Worm (Caenorhabditis elegans) whole organism, early embryonic: ENCODE results near the gene npl-10.

Experiments used
- B0310.2 ChIP-seq: sonication (generic microtip); optimal IDR thresholded peaks from 2 replicates; lab custom pipeline; 2016; ENCODE audit warnings: mild to moderate bottlenecking, missing genetic modification characterization, missing compliant biosample characterization
- F13C5.2 ChIP-seq: sonication (generic microtip); optimal IDR thresholded peaks from 2 replicates; lab custom pipeline; 2017; ENCODE audit warnings: mild to moderate bottlenecking, missing genetic modification characterization, inconsistent platforms, missing compliant biosample characterization
- aly-1 ChIP-seq: sonication (generic microtip); optimal IDR thresholded peaks from 2 replicates; lab custom pipeline; 2016; ENCODE audit warnings: missing genetic modification characterization, missing compliant biosample characterization
- ama-1 ChIP-seq: fragments of 150-350 bp; optimal IDR thresholded peaks from 2 replicates; lab custom pipeline; 2014
- ceh-13 ChIP-seq: fragments of 200-800 bp; sonication (Bioruptor generic); optimal IDR thresholded peaks from 2 replicates; lab custom pipeline; 2018; ENCODE audit warnings: mild to moderate bottlenecking, missing genetic modification characterization, missing compliant biosample characterization
- ceh-36 ChIP-seq: sonication (generic microtip); optimal IDR thresholded peaks from 2 replicates; lab custom pipeline; 2016; ENCODE audit warnings: missing genetic modification characterization, inconsistent platforms, missing compliant biosample characterization
- flt-1 ChIP-seq: fragments of 200-800 bp; sonication (Bioruptor generic); IDR thresholded peaks from 2 replicates; pipeline ENCODE4 v1.3.6; 2022; ENCODE audit warnings: missing genetic modification characterization, missing compliant biosample characterization
- hnd-1 ChIP-seq: sonication (generic microtip); optimal IDR thresholded peaks from 2 replicates; lab custom pipeline; 2016; ENCODE audit warnings: missing genetic modification characterization, missing compliant biosample characterization
- scrt-1 ChIP-seq: fragments of 200-800 bp; sonication (Bioruptor generic); IDR thresholded peaks from 2 replicates; pipeline ENCODE4 v1.3.6; 2022; ENCODE audit warnings: missing genetic modification characterization, missing compliant biosample characterization
- sea-1 ChIP-seq: fragments of 200-800 bp; sonication (Bioruptor generic); conservative IDR thresholded peaks from 2 replicates; pipeline ENCODE4 v1.3.6; 2022; ENCODE audit warnings: missing genetic modification characterization, missing compliant biosample characterization
- tbx-11 ChIP-seq: fragments of 200-800 bp; sonication (Bioruptor generic); IDR thresholded peaks from 2 replicates; pipeline ENCODE4 v1.3.6; 2022; ENCODE audit warnings: missing genetic modification characterization, missing compliant biosample characterization
- tbx-37 ChIP-seq: fragments of 200-800 bp; sonication (Bioruptor generic); conservative IDR thresholded peaks from 2 replicates; pipeline ENCODE4 v1.3.6; 2022; ENCODE audit warnings: missing genetic modification reagents, missing genetic modification characterization, missing compliant biosample characterization
- tra-4 ChIP-seq: sonication (generic microtip); optimal IDR thresholded peaks from 2 replicates; lab custom pipeline; 2017; ENCODE audit warnings: missing genetic modification characterization, missing compliant biosample characterization

DNA sequence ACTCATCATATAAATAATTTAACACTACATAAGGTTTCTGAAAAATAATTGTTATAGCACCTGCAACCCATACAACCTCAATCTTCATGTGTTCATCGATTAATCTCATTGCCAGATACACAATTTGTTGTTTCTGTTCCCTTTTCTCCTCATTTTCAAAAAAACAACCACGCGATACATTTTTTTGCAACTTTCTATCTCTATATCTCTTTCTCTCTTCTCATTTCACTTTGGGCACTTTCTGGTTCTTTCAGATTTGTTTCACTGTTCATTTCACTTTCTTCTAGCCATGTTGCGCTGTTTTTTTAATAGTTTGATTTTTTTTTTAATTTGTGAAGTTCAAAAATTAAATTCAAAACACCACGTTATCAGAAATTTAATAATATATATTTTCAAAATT lies 23.5 kb upstream of the npl-10 start:
- TF ChIP-seq aly-1 (no peak), sea-1 (GFP tag; lab: Robert Waterston, UW) (no peak), ama-1 (no peak), flt-1 (GFP tag; lab: Robert Waterston, UW) (no peak), ceh-13 (GFP tag; lab: Kevin White, UChicago) (no peak), B0310.2 (tag; lab: Kevin White, UChicago) (no peak), F13C5.2 (no peak), tra-4 (tag; lab: Kevin White, UChicago) (no peak), hnd-1 (tag; lab: Kevin White, UChicago) (no peak), tbx-11 (no peak), ceh-36 (no peak), scrt-1 (GFP tag; lab: Robert Waterston, UW) (no peak), tbx-37 (GFP tag; lab: Robert Waterston, UW) (no peak)
